Worm (Caenorhabditis elegans) whole organism, L2 larva: ENCODE measurements around the gene cyp-32B1.

ENCODE experiments used
- C34F6.9 ChIP-seq: fragments of 150-350 bp; optimal IDR thresholded peaks from 2 replicates; lab custom pipeline; 2014; ENCODE audit warnings: missing biosample characterization, missing genetic modification characterization
- R02D3.7 ChIP-seq: fragments of 150-350 bp; optimal IDR thresholded peaks from 2 replicates; lab custom pipeline; 2014; ENCODE audit warnings: missing biosample characterization, missing genetic modification characterization
- Y55F3AM.14 ChIP-seq: fragments of 200-800 bp; sonication (Bioruptor generic); optimal IDR thresholded peaks from 2 replicates; lab custom pipeline; 2018; ENCODE audit warnings: mild to moderate bottlenecking, missing genetic modification characterization, missing compliant biosample characterization
- ZK546.5 ChIP-seq: sonication (generic microtip); optimal IDR thresholded peaks from 2 replicates; lab custom pipeline; 2017; ENCODE audit warnings: missing biosample characterization, missing genetic modification characterization
- blmp-1 ChIP-seq: sonication (generic microtip); optimal IDR thresholded peaks from 2 replicates; lab custom pipeline; 2017; ENCODE audit warnings: missing genetic modification characterization, mild to moderate bottlenecking, missing compliant biosample characterization, antibody characterized with exemption, moderate library complexity; ENCODE audit not compliant: insufficient read depth
- ceh-16 ChIP-seq: fragments of 150-350 bp; optimal IDR thresholded peaks from 2 replicates; lab custom pipeline; 2014; ENCODE audit warnings: missing biosample characterization, missing genetic modification characterization
- ceh-82 ChIP-seq: fragments of 150-350 bp; optimal IDR thresholded peaks from 2 replicates; lab custom pipeline; 2014; ENCODE audit warnings: missing biosample characterization, missing genetic modification characterization
- crh-2 ChIP-seq: sonication (generic microtip); optimal IDR thresholded peaks from 2 replicates; lab custom pipeline; 2017; ENCODE audit warnings: missing biosample characterization, missing genetic modification characterization
- dmd-4 ChIP-seq: sonication (generic microtip); optimal IDR thresholded peaks from 2 replicates; lab custom pipeline; 2017; ENCODE audit warnings: missing biosample characterization, missing genetic modification characterization
- elt-1 ChIP-seq: fragments of 150-350 bp; optimal IDR thresholded peaks from 2 replicates; lab custom pipeline; 2014; ENCODE audit warnings: missing biosample characterization, missing genetic modification characterization
- elt-3 ChIP-seq: sonication (generic microtip); optimal IDR thresholded peaks from 2 replicates; lab custom pipeline; 2017; ENCODE audit warnings: missing biosample characterization, missing genetic modification characterization
- fos-1 ChIP-seq: fragments of 150-350 bp; optimal IDR thresholded peaks from 2 replicates; lab custom pipeline; 2014; ENCODE audit warnings: missing biosample characterization, missing genetic modification characterization
- gmeb-1 ChIP-seq: fragments of 150-350 bp; optimal IDR thresholded peaks from 2 replicates; lab custom pipeline; 2014; ENCODE audit warnings: missing biosample characterization, missing genetic modification characterization
- lin-13 ChIP-seq: fragments of 150-350 bp; optimal IDR thresholded peaks from 2 replicates; lab custom pipeline; 2014; ENCODE audit warnings: missing biosample characterization, missing genetic modification reagents, missing genetic modification characterization
- lin-39 ChIP-seq: fragments of 150-350 bp; optimal IDR thresholded peaks from 2 replicates; lab custom pipeline; 2014; ENCODE audit warnings: missing biosample characterization, missing genetic modification reagents, missing genetic modification characterization
- lsy-2 ChIP-seq, 2 experiments: fragments of 150-350 bp in 1 of 2; sonication (generic microtip) in 1 of 2; optimal IDR thresholded peaks; 2 replicates each; lab custom pipeline; 2014 to 2017; ENCODE audit warnings: missing biosample characterization in 2 of 2, missing genetic modification characterization in 2 of 2
- mbf-1 ChIP-seq: sonication (generic microtip); optimal IDR thresholded peaks from 2 replicates; lab custom pipeline; 2017; ENCODE audit warnings: missing biosample characterization, missing genetic modification characterization
- mdl-1 ChIP-seq, 2 experiments: fragments of 150-350 bp in 1 of 2; sonication (generic microtip) in 1 of 2; optimal IDR thresholded peaks; 2 replicates each; lab custom pipeline; 2017; ENCODE audit warnings: missing biosample characterization in 2 of 2, missing genetic modification characterization in 2 of 2
- nhr-10 ChIP-seq: sonication (generic microtip); optimal IDR thresholded peaks from 2 replicates; lab custom pipeline; 2017; ENCODE audit warnings: missing biosample characterization, missing genetic modification characterization
- nhr-11 ChIP-seq: fragments of 150-350 bp; optimal IDR thresholded peaks from 2 replicates; lab custom pipeline; 2014; ENCODE audit warnings: missing biosample characterization, missing genetic modification characterization
- nhr-12 ChIP-seq: fragments of 150-350 bp; optimal IDR thresholded peaks from 2 replicates; lab custom pipeline; 2014; ENCODE audit warnings: missing biosample characterization, missing genetic modification characterization
- nhr-129 ChIP-seq: fragments of 150-350 bp; optimal IDR thresholded peaks from 2 replicates; lab custom pipeline; 2014; ENCODE audit warnings: missing biosample characterization, missing genetic modification characterization
- nhr-21 ChIP-seq: fragments of 150-350 bp; optimal IDR thresholded peaks from 2 replicates; lab custom pipeline; 2014; ENCODE audit warnings: missing biosample characterization, missing genetic modification characterization
- nhr-237 ChIP-seq: fragments of 150-350 bp; optimal IDR thresholded peaks from 2 replicates; lab custom pipeline; 2014; ENCODE audit warnings: missing biosample characterization, missing genetic modification characterization
- nhr-25 ChIP-seq: fragments of 150-350 bp; sonication (generic microtip); optimal IDR thresholded peaks from 3 replicates; lab custom pipeline; 2014; ENCODE audit warnings: missing biosample characterization, missing genetic modification characterization
- nhr-6 ChIP-seq: fragments of 150-350 bp; optimal IDR thresholded peaks from 2 replicates; lab custom pipeline; 2014; ENCODE audit warnings: missing biosample characterization, missing genetic modification characterization
- nhr-77 ChIP-seq: fragments of 150-350 bp; optimal IDR thresholded peaks from 2 replicates; lab custom pipeline; 2014; ENCODE audit warnings: missing biosample characterization, missing genetic modification characterization
- peb-1 ChIP-seq: fragments of 150-350 bp; optimal IDR thresholded peaks from 2 replicates; lab custom pipeline; 2014; ENCODE audit warnings: missing biosample characterization, missing genetic modification characterization
- skn-1 ChIP-seq: sonication (generic microtip); optimal IDR thresholded peaks from 2 replicates; lab custom pipeline; 2017; ENCODE audit warnings: missing biosample characterization, missing genetic modification characterization
- sma-3 ChIP-seq: sonication (generic microtip); optimal IDR thresholded peaks from 2 replicates; lab custom pipeline; 2016; ENCODE audit warnings: missing genetic modification reagents, missing genetic modification characterization, missing compliant biosample characterization
- sma-9 ChIP-seq, 2 experiments: fragments of 150-350 bp in 1 of 2; sonication (generic microtip) in 1 of 2; optimal IDR thresholded peaks; 2 replicates each; lab custom pipeline; 2014 to 2016; ENCODE audit warnings: missing genetic modification characterization in 2 of 2, mild to moderate bottlenecking in 1 of 2, missing biosample characterization in 1 of 2, missing compliant biosample characterization in 1 of 2, missing genetic modification reagents in 1 of 2, moderate library complexity in 1 of 2
- snpc-4 ChIP-seq: fragments of 150-350 bp; optimal IDR thresholded peaks from 2 replicates; lab custom pipeline; 2014; ENCODE audit warnings: missing biosample characterization, missing genetic modification characterization
- unc-39 ChIP-seq: fragments of 150-350 bp; optimal IDR thresholded peaks from 2 replicates; lab custom pipeline; 2014; ENCODE audit warnings: missing biosample characterization, missing genetic modification characterization
- unc-55 ChIP-seq: fragments of 150-350 bp; sonication (generic microtip); optimal IDR thresholded peaks from 3 replicates; lab custom pipeline; 2014; ENCODE audit warnings: missing biosample characterization, missing genetic modification reagents, missing genetic modification characterization
- zag-1 ChIP-seq: fragments of 150-350 bp; optimal IDR thresholded peaks from 2 replicates; lab custom pipeline; 2014; ENCODE audit warnings: missing biosample characterization, missing genetic modification characterization
- ztf-1 ChIP-seq: fragments of 200-800 bp; sonication (Bioruptor generic); conservative IDR thresholded peaks from 2 replicates; pipeline ENCODE4 v1.3.6; 2022; ENCODE audit warnings: missing genetic modification characterization, missing compliant biosample characterization
- ztf-11 ChIP-seq: sonication (generic microtip); optimal IDR thresholded peaks from 2 replicates; lab custom pipeline; 2017; ENCODE audit warnings: missing biosample characterization, missing genetic modification characterization
- ztf-4 ChIP-seq: fragments of 150-350 bp; optimal IDR thresholded peaks from 2 replicates; lab custom pipeline; 2014; ENCODE audit warnings: missing biosample characterization, missing genetic modification characterization

Gene cyp-32B1

ce11 chrV:2191122-2191521 lies 10.1 kb downstream of the cyp-32B1 start, which contains the start of gene srbc-42:
Gene srbc-42 (minus strand): TSS chrV:2191222.
- TF ChIP-seq dmd-4 (tag; lab: Kevin White, UChicago), result no peak
- no peak for TF ChIP-seq Y55F3AM.14
- TF ChIP-seq nhr-129, result no peak
- no peak for TF ChIP-seq ztf-11 (tag; lab: Kevin White, UChicago)
- no peak for TF ChIP-seq peb-1 (tag; lab: Kevin White, UChicago)
- no peak for TF ChIP-seq sma-3 (GFP tag; lab: Kevin White, UChicago)
- TF ChIP-seq nhr-21 (tag; lab: Kevin White, UChicago), result no peak
- no peak for TF ChIP-seq blmp-1 (tag; lab: Kevin White, UChicago)
- no peak for TF ChIP-seq nhr-77 (tag; lab: Kevin White, UChicago)
- TF ChIP-seq gmeb-1 (tag; lab: Kevin White, UChicago), result no peak
- no peak for TF ChIP-seq ztf-1 (GFP tag; lab: Robert Waterston, UW)
- TF ChIP-seq lsy-2 (tag; optimal IDR thresholded peaks at IDR 0.05; lab: Kevin White, UChicago), result no peak
- no peak for TF ChIP-seq skn-1 (tag; lab: Kevin White, UChicago)
- no peak for TF ChIP-seq unc-39
- TF ChIP-seq nhr-6 (tag; lab: Kevin White, UChicago), result no peak
- TF ChIP-seq mbf-1, result no peak
- no peak for TF ChIP-seq ceh-16 (tag; lab: Kevin White, UChicago)

DNA sequence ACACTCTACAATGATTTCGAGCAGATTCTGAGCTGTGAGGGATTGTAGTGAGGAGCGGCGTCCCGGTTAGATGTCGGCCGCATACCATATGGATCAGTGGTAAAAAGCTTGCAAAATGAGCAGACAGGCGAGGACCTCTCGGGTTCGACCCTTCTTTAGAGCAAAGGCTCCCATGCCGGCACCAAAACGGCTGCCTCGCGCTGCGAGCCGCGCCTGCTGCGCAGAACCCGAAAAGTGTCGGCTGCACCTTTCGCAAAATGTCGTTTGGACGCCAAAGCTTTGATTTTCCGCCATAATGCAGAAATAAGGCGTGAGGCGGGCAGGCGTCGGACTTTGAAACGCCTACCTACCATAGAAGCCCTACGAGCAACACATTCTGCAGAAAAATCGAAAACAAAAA lies 10.8 kb downstream of the cyp-32B1 start:
- TF ChIP-seq nhr-237, result no peak
- no peak for TF ChIP-seq lsy-2 (tag; optimal IDR thresholded peaks at IDR 0.05; lab: Kevin White, UChicago)
- TF ChIP-seq fos-1, result no peak
- TF ChIP-seq snpc-4, result no peak
- TF ChIP-seq Y55F3AM.14, result no peak
- no peak for TF ChIP-seq unc-39
- TF ChIP-seq sma-9 (GFP tag; optimal IDR thresholded peaks at IDR 0.05; lab: Kevin White, UChicago), result no peak
- TF ChIP-seq sma-9 (tag; optimal IDR thresholded peaks at IDR 0.05; lab: Kevin White, UChicago), result no peak
- TF ChIP-seq crh-2 (tag; lab: Kevin White, UChicago), result no peak
- TF ChIP-seq C34F6.9 (tag; lab: Kevin White, UChicago), result no peak
- TF ChIP-seq zag-1 (tag; lab: Kevin White, UChicago), result no peak
- no peak for TF ChIP-seq ztf-4
- TF ChIP-seq unc-55, result no peak
- TF ChIP-seq mdl-1 (tag; optimal IDR thresholded peaks at IDR 0.05; lab: Kevin White, UChicago), result no peak
- TF ChIP-seq ztf-1 (GFP tag; lab: Robert Waterston, UW), result no peak

DNA sequence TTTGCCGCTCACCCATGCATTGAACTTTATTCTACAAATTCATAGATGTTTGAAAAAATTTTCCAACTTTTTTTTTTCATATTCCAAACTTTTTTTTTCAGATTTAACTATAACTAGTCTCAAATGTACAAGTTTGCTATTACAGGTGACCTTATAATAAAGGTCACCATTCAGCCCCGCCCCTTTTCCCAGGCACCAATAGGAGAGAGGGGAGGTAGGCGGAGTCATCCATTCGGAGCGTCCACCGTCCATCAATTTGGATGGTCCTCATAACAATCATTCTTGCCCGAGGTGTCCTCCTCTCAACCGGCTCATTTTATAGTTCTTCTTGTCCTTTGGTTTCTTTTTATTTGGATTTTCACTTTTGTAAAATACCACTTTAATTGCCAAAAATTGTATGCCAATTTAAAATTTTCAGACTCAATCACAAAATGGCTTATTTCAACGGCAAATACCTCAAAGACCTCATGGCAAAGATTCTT lies 13.3 kb downstream of the cyp-32B1 start, which contains the start of gene Y5H2B.3:
Gene Y5H2B.3 (plus strand): TSS at position 432 of the 482 bp plus-strand sequence.
- no peak for TF ChIP-seq mbf-1

- TF ChIP-seq nhr-11 (tag; lab: Kevin White, UChicago), result no peak
- no peak for TF ChIP-seq nhr-12 (tag; lab: Kevin White, UChicago)
- no peak for TF ChIP-seq ZK546.5 (tag; lab: Kevin White, UChicago)
- no peak for TF ChIP-seq C34F6.9 (tag; lab: Kevin White, UChicago)
- no peak for TF ChIP-seq ceh-82 (tag; lab: Kevin White, UChicago)
- TF ChIP-seq, all 48 proteins: peak for 0
Measured at ce11 chrV:2185486-2185885, 15.7 kb downstream of the cyp-32B1 start.

ce11 chrV:2183162-2183561 lies 18.1 kb downstream of the cyp-32B1 start, which contains the start of gene cyp-33C2:
Gene cyp-33C2 (plus strand): TSS chrV:2183488.
- TF ChIP-seq unc-55, result no peak
- TF ChIP-seq lin-13 (GFP tag; lab: Kevin White, UChicago), result no peak
- TF ChIP-seq nhr-21 (tag; lab: Kevin White, UChicago), result no peak
- TF ChIP-seq gmeb-1 (tag; lab: Kevin White, UChicago), result no peak
- no peak for TF ChIP-seq nhr-129
- no peak for TF ChIP-seq nhr-25
- no peak for TF ChIP-seq nhr-6 (tag; lab: Kevin White, UChicago)
- TF ChIP-seq ztf-1 (GFP tag; lab: Robert Waterston, UW), result no peak
- TF ChIP-seq nhr-237, result no peak
- TF ChIP-seq elt-1 (tag; lab: Kevin White, UChicago), result no peak
- no peak for TF ChIP-seq nhr-12 (tag; lab: Kevin White, UChicago)
- TF ChIP-seq lin-39, result no peak
- no peak for TF ChIP-seq fos-1
- no peak for TF ChIP-seq R02D3.7
- TF ChIP-seq elt-3, result no peak
- TF ChIP-seq ztf-4, result no peak
- no peak for TF ChIP-seq skn-1 (tag; lab: Kevin White, UChicago)
- no peak for TF ChIP-seq dmd-4 (tag; lab: Kevin White, UChicago)
- no peak for TF ChIP-seq nhr-10 (tag; lab: Kevin White, UChicago)
- TF ChIP-seq snpc-4, result no peak
- TF ChIP-seq, all 48 proteins: peak for 0
